Worm (Caenorhabditis elegans) whole organism, late embryonic: ENCODE results near the gene T23G4.127.

Source experiments
- ama-1 ChIP-seq: fragments of 150-350 bp; optimal IDR thresholded peaks from 2 replicates; lab custom pipeline; 2014
- ets-4 ChIP-seq: sonication (generic microtip); optimal IDR thresholded peaks from 2 replicates; lab custom pipeline; 2016; ENCODE audit warnings: missing genetic modification characterization, missing compliant biosample characterization
- odd-2 ChIP-seq: sonication (generic microtip); optimal IDR thresholded peaks from 2 replicates; lab custom pipeline; 2017; ENCODE audit warnings: antibody characterized with exemption, mild to moderate bottlenecking, missing genetic modification characterization, missing compliant biosample characterization
- pag-3 ChIP-seq: sonication (generic microtip); optimal IDR thresholded peaks from 2 replicates; lab custom pipeline; 2016; ENCODE audit warnings: missing compliant biosample characterization, missing genetic modification characterization, borderline replicate concordance
- pha-4 ChIP-seq: fragments of 150-350 bp; optimal IDR thresholded peaks from 2 replicates; lab custom pipeline; 2018; ENCODE audit warnings: missing biosample characterization, missing genetic modification reagents, missing genetic modification characterization
- unc-3 ChIP-seq, 2 experiments: fragments of 200-800 bp in 1 of 2; sonication (Bioruptor generic) in 1 of 2; sonication (generic microtip) in 1 of 2; conservative IDR thresholded peaks in 1 of 2; optimal IDR thresholded peaks in 1 of 2; 2 replicates each; pipeline versions ENCODE4 v1.3.6 to Lab custom; 2016 to 2022; ENCODE audit warnings: missing compliant biosample characterization in 2 of 2, missing genetic modification characterization in 2 of 2, missing genetic modification reagents in 1 of 2

DNA sequence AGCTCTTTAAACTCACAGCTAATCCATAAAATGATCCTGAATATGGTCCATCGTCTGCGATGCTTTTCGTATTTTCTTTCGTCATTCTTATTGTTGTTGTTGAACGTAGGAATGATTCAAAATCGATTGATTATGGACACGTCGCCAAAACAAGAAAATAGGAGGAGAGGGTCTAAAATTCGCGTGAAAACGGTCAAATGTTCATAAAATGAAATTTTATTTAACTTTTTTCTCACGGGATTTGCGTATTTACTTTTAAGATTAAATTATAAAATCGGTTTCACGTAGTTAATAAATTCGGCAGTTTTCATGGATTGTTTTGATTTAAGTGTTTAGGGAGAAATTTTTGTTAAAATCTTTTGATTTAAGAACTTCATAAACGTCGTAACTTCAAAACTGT, 49.4 kb downstream of the T23G4.127 start, which contains the start of gene C08F11.10:
- no peak for TF ChIP-seq pag-3
- TF ChIP-seq ama-1 (lab: Kevin White, UChicago): no peak
- no peak for TF ChIP-seq pha-4 (tag; lab: Kevin White, UChicago)
- TF ChIP-seq unc-3 (GFP tag; conservative IDR thresholded peaks at IDR 0.05; lab: Robert Waterston, UW): no peak
- TF ChIP-seq unc-3 (tag; optimal IDR thresholded peaks at IDR 0.05; lab: Kevin White, UChicago): no peak
- no peak for TF ChIP-seq odd-2 (tag; lab: Kevin White, UChicago)
- no peak for TF ChIP-seq ets-4 (tag; lab: Kevin White, UChicago)
